Worm (Caenorhabditis elegans) whole organism, young adult: ENCODE data around the gene nlp-7.

ENCODE experiments used
- F57C9.4 ChIP-seq: sonication (generic microtip); optimal IDR thresholded peaks from 2 replicates; lab custom pipeline; 2017; ENCODE audit warnings: mild to moderate bottlenecking, missing genetic modification characterization, missing compliant biosample characterization
- ceh-27 ChIP-seq: fragments of 200-800 bp; sonication (Bioruptor generic); optimal IDR thresholded peaks from 2 replicates; lab custom pipeline; 2018; ENCODE audit warnings: mild to moderate bottlenecking, missing genetic modification characterization, moderate library complexity, missing compliant biosample characterization
- chd-7 ChIP-seq: sonication (generic microtip); optimal IDR thresholded peaks from 2 replicates; lab custom pipeline; 2016; ENCODE audit warnings: mild to moderate bottlenecking, missing genetic modification characterization, moderate library complexity, missing compliant biosample characterization
- pha-4 ChIP-seq: fragments of 150-350 bp; sonication (generic microtip); optimal IDR thresholded peaks from 2 replicates; lab custom pipeline; 2014; ENCODE audit warnings: missing biosample characterization, missing genetic modification reagents, missing genetic modification characterization

DNA sequence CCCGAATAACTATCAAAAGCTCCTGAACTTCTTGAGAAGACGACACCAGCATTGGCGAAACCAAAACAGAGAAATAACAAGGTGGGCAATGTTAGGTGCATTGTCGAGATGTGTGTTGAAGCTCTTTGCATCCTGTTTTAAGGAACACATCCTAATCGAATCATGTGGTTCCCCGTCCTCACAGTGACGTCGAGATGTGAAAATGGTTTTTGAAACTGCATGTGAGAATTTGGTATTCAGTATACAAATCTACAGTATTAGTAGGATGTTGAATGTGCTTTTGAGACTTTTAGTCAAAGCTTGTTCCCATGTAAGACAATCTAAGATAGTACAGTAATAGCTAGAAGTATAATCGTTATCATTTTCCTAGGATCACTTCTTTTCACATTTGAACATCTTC, 4.7 kb downstream of the nlp-7 start, which contains the start of gene F18E9.7:
- TF ChIP-seq ceh-27 (GFP tag; lab: Kevin White, UChicago) (no peak), chd-7 (tag; lab: Kevin White, UChicago) (no peak), pha-4 (tag; lab: Kevin White, UChicago) (no peak), F57C9.4 (tag; lab: Kevin White, UChicago) (no peak)
